Fruit fly (Drosophila melanogaster): ENCODE data around the gene Alg10.

The Alg10 gene

dm6 chr3L:11214406-11215243 is 49.9 kb downstream of the Alg10 start, which contains the start of gene CG42671 (continued):
- TF ChIP-seq CG8359 (GFP tag; optimal IDR thresholded peaks at IDR 0.05; ENCODE audit: borderline replicate concordance) (no peak), CG12744 (GFP tag; optimal IDR thresholded peaks at IDR 0.05) (no peak), jumu (GFP tag; optimal IDR thresholded peaks at IDR 0.05) (no peak), CG33557 (GFP tag; optimal IDR thresholded peaks at IDR 0.05) (no peak), Sin3A (optimal IDR thresholded peaks at IDR 0.05) (no peak), grau (tag; optimal IDR thresholded peaks at IDR 0.05) (no peak), Sox100B (GFP tag; optimal IDR thresholded peaks at IDR 0.05) (no peak), Spps (tag; optimal IDR thresholded peaks at IDR 0.05) (no peak), Med (GFP tag) (peak; percentile 38), pnt (GFP tag; optimal IDR thresholded peaks at IDR 0.05) (no peak), CG8388 (GFP tag; optimal IDR thresholded peaks at IDR 0.05) (no peak), Ravus (GFP tag; IDR thresholded peaks at IDR 0.05) (no peak), CG12236 (GFP tag; optimal IDR thresholded peaks at IDR 0.05) (no peak), TFAM (GFP tag; optimal IDR thresholded peaks at IDR 0.05) (no peak), CG3995 (GFP tag; optimal IDR thresholded peaks at IDR 0.05) (no peak), ham (GFP tag; IDR thresholded peaks at IDR 0.05) (no peak), Atf-2 (GFP tag; optimal IDR thresholded peaks at IDR 0.05) (no peak), sqz (GFP tag; optimal IDR thresholded peaks at IDR 0.05) (peak; percentile 99), Sry-δ (GFP tag; optimal IDR thresholded peaks at IDR 0.05) (no peak), CG12219 (GFP tag; optimal IDR thresholded peaks at IDR 0.05) (no peak), CG43689 (GFP tag; IDR thresholded peaks at IDR 0.05) (no peak), CG11398 (GFP tag; optimal IDR thresholded peaks at IDR 0.05) (no peak), Ets65A (GFP tag) (no peak), NC2α (GFP tag; optimal IDR thresholded peaks at IDR 0.05) (no peak), amos (GFP tag; IDR thresholded peaks at IDR 0.05; ENCODE audit: partially characterized antibody) (no peak), CG1024 (GFP tag; IDR thresholded peaks at IDR 0.05) (no peak), unc-4 (GFP tag; IDR thresholded peaks at IDR 0.05; ENCODE audit: partially characterized antibody) (0 out of 2 replicates have a peak, but pooled peaks have one; percentile 17), danr (GFP tag; IDR thresholded peaks at IDR 0.05) (no peak), CG10979 (tag; optimal IDR thresholded peaks at IDR 0.05) (no peak), lmd (GFP tag; IDR thresholded peaks at IDR 0.05) (no peak), dmrt99B (tag; optimal IDR thresholded peaks at IDR 0.05) (no peak), ac (GFP tag; optimal IDR thresholded peaks at IDR 0.05) (no peak), ab (GFP tag; optimal IDR thresholded peaks at IDR 0.05) (no peak), exex (tag; optimal IDR thresholded peaks at IDR 0.05) (no peak), al (GFP tag; IDR thresholded peaks at IDR 0.05) (no peak), dmrt11E (tag; optimal IDR thresholded peaks at IDR 0.05) (no peak), eyg (GFP tag; optimal IDR thresholded peaks at IDR 0.05) (no peak), CkIIα-i1 (GFP tag; IDR thresholded peaks at IDR 0.05) (no peak), CG12659 (GFP tag; optimal IDR thresholded peaks at IDR 0.05) (peak; percentile 52), inv (GFP tag; IDR thresholded peaks at IDR 0.05; ENCODE audit: partially characterized antibody) (no peak), ro (GFP tag; IDR thresholded peaks at IDR 0.05) (no peak), NfI (GFP tag; optimal IDR thresholded peaks at IDR 0.05) (peak; percentile 4), ash1 (GFP tag; optimal IDR thresholded peaks at IDR 0.05) (no peak), Dp (GFP tag; optimal IDR thresholded peaks at IDR 0.05) (peak; percentile 60), nmo (GFP tag; optimal IDR thresholded peaks at IDR 0.05) (peak; percentile 32), ind (GFP tag; optimal IDR thresholded peaks at IDR 0.05) (no peak), CG17912 (GFP tag; optimal IDR thresholded peaks at IDR 0.05) (no peak), lov (optimal IDR thresholded peaks at IDR 0.05) (no peak), lov (GFP tag; IDR thresholded peaks at IDR 0.05) (no peak), ssp (GFP tag; IDR thresholded peaks at IDR 0.05) (no peak), Kr (GFP tag; optimal IDR thresholded peaks at IDR 0.05) (no peak)

Data from whole organism, embryonic.